Worm (Caenorhabditis elegans) whole organism, L2 larva: Measurements from ENCODE around the gene W06H8.6.

Experiments used
- R02D3.7 ChIP-seq: fragments of 150-350 bp; optimal IDR thresholded peaks from 2 replicates; lab custom pipeline; 2014; ENCODE audit warnings: missing biosample characterization, missing genetic modification characterization
- ZK546.5 ChIP-seq: sonication (generic microtip); optimal IDR thresholded peaks from 2 replicates; lab custom pipeline; 2017; ENCODE audit warnings: missing biosample characterization, missing genetic modification characterization
- ama-1 ChIP-seq: fragments of 150-350 bp; optimal IDR thresholded peaks from 2 replicates; lab custom pipeline; 2018; ENCODE audit warnings: inconsistent platforms
- ceh-82 ChIP-seq: fragments of 150-350 bp; optimal IDR thresholded peaks from 2 replicates; lab custom pipeline; 2014; ENCODE audit warnings: missing biosample characterization, missing genetic modification characterization
- crh-2 ChIP-seq: sonication (generic microtip); optimal IDR thresholded peaks from 2 replicates; lab custom pipeline; 2017; ENCODE audit warnings: missing biosample characterization, missing genetic modification characterization
- elt-1 ChIP-seq: fragments of 150-350 bp; optimal IDR thresholded peaks from 2 replicates; lab custom pipeline; 2014; ENCODE audit warnings: missing biosample characterization, missing genetic modification characterization
- elt-3 ChIP-seq: sonication (generic microtip); optimal IDR thresholded peaks from 2 replicates; lab custom pipeline; 2017; ENCODE audit warnings: missing biosample characterization, missing genetic modification characterization
- lin-13 ChIP-seq: fragments of 150-350 bp; optimal IDR thresholded peaks from 2 replicates; lab custom pipeline; 2014; ENCODE audit warnings: missing biosample characterization, missing genetic modification reagents, missing genetic modification characterization
- lin-39 ChIP-seq: fragments of 150-350 bp; optimal IDR thresholded peaks from 2 replicates; lab custom pipeline; 2014; ENCODE audit warnings: missing biosample characterization, missing genetic modification reagents, missing genetic modification characterization
- mdl-1 ChIP-seq, 2 experiments: fragments of 150-350 bp in 1 of 2; sonication (generic microtip) in 1 of 2; optimal IDR thresholded peaks; 2 replicates each; lab custom pipeline; 2017; ENCODE audit warnings: missing biosample characterization in 2 of 2, missing genetic modification characterization in 2 of 2
- nhr-25 ChIP-seq: fragments of 150-350 bp; sonication (generic microtip); optimal IDR thresholded peaks from 3 replicates; lab custom pipeline; 2014; ENCODE audit warnings: missing biosample characterization, missing genetic modification characterization
- unc-39 ChIP-seq: fragments of 150-350 bp; optimal IDR thresholded peaks from 2 replicates; lab custom pipeline; 2014; ENCODE audit warnings: missing biosample characterization, missing genetic modification characterization
- unc-62 ChIP-seq: fragments of 150-350 bp; optimal IDR thresholded peaks from 2 replicates; lab custom pipeline; 2014; ENCODE audit warnings: missing biosample characterization, missing genetic modification reagents, missing genetic modification characterization
- ztf-1 ChIP-seq: fragments of 200-800 bp; sonication (Bioruptor generic); conservative IDR thresholded peaks from 2 replicates; pipeline ENCODE4 v1.3.6; 2022; ENCODE audit warnings: missing genetic modification characterization, missing compliant biosample characterization

- TF ChIP-seq ceh-82 (no peak), unc-62 (GFP tag; lab: Kevin White, UChicago) (no peak), elt-3 (tag; lab: Kevin White, UChicago) (no peak), mdl-1 (tag; optimal IDR thresholded peaks at IDR 0.05; lab: Kevin White, UChicago) (no peak), elt-1 (tag; lab: Kevin White, UChicago) (no peak), ama-1 (lab: Kevin White, UChicago) (no peak), nhr-25 (no peak), crh-2 (tag; lab: Kevin White, UChicago) (no peak), R02D3.7 (tag; lab: Kevin White, UChicago) (no peak), unc-39 (tag; lab: Kevin White, UChicago) (no peak), ZK546.5 (no peak), lin-39 (tag; lab: Kevin White, UChicago) (no peak), lin-13 (GFP tag; lab: Kevin White, UChicago) (no peak), ztf-1 (GFP tag; lab: Robert Waterston, UW) (no peak)
Observed at ce11 chrV:6270552-6270951, 43.7 kb upstream of the W06H8.6 start, which contains the start of gene F31F7.2.
